Worm (Caenorhabditis elegans): ENCODE results near the gene lin-52.

lin-52 gene

DNA sequence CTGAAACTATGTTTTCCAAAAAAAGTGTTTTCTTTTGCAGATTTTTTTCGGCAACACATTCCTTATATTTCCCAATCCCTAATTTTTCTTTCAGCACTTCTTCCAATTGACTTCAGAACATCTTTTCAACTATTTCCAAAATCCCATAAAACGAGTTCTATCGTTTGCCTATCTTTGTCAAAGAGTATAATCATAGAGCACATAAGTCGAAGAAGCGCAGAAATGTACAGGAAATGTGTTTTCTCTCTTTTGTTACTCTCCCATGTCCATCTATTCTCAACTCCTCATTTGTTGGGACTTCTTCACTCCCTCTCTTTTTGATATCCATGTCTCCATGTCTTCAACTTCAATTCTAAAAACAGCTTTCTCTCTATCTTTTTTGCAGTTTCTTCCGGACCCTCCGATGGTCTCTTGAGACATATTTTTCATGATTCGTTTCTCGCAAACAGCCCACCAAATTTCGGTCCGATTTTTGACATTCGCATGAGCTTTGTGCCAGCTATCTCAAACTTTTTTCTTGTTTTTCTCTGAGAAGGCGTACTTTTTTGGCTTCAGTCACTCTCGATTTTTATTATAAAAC is 35.7 kb upstream of the lin-52 start, which contains the start of gene twk-48:
Gene twk-48, plus strand, starts transcription at position 530 of the 580 bp plus-strand sequence.
- TF ChIP-seq C34F6.9 (tag; optimal IDR thresholded peaks at IDR 0.05) (peak; percentile 2), ZK546.5 (tag; optimal IDR thresholded peaks at IDR 0.05) (no peak), sma-9 (GFP tag; optimal IDR thresholded peaks at IDR 0.05) (peak; percentile 7), sma-9 (tag; optimal IDR thresholded peaks at IDR 0.05) (no peak), crh-2 (tag; optimal IDR thresholded peaks at IDR 0.05) (no peak)

ce11 chrIII:9859133-9859775 is 34.7 kb upstream of the lin-52 start, which contains the start of gene gpdh-2:
Gene gpdh-2 (minus strand): TSS chrIII:9859183.
- no peak for TF ChIP-seq gmeb-1 (tag; optimal IDR thresholded peaks at IDR 0.05)
- no peak for TF ChIP-seq ceh-82 (tag; optimal IDR thresholded peaks at IDR 0.05)
- TF ChIP-seq lsy-2 (tag; optimal IDR thresholded peaks at IDR 0.05) = peak in 1 of 2 experiments; percentile 14
- peak; percentile 9 for TF ChIP-seq snpc-4 (tag; optimal IDR thresholded peaks at IDR 0.05)
- TF ChIP-seq nhr-129 (tag; optimal IDR thresholded peaks at IDR 0.05) = peak; percentile 27

DNA sequence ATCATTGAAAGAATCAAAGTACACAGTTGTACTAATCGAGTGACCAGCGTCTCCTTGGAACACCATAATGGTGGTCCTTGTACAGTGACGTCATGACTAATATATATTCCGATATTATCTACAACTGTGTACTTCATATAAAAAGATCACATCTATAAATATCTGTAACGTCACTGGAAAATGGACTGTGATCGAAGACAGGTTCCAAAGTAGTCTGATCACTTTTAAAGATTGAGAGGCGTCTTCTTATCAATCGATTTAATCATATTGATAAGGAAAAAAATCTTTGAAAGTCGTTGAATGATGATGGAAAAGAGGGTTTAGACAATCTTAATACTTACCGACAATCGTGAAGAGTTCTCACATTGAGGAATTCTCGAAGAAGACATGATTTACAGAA is 33.5 kb upstream of the lin-52 start:
- no peak for TF ChIP-seq C34F6.9 (tag; optimal IDR thresholded peaks at IDR 0.05)
- no peak for TF ChIP-seq snpc-4 (tag; optimal IDR thresholded peaks at IDR 0.05)
- no peak for TF ChIP-seq peb-1 (tag; optimal IDR thresholded peaks at IDR 0.05)
- no peak for TF ChIP-seq R02D3.7 (tag; optimal IDR thresholded peaks at IDR 0.05)
- TF ChIP-seq sma-3 (GFP tag; optimal IDR thresholded peaks at IDR 0.05) = no peak
- no peak for TF ChIP-seq ceh-82 (tag; optimal IDR thresholded peaks at IDR 0.05)
- TF ChIP-seq mbf-1 (tag; optimal IDR thresholded peaks at IDR 0.05) = no peak
- no peak for TF ChIP-seq unc-62 (GFP tag; optimal IDR thresholded peaks at IDR 0.05)
- TF ChIP-seq nhr-6 (tag; optimal IDR thresholded peaks at IDR 0.05) = no peak
- no peak for TF ChIP-seq dmd-4 (tag; optimal IDR thresholded peaks at IDR 0.05)
- TF ChIP-seq mdl-1 (tag; optimal IDR thresholded peaks at IDR 0.05) = no peak
- peak; percentile 1 for TF ChIP-seq fos-1 (tag; optimal IDR thresholded peaks at IDR 0.05)
- no peak for TF ChIP-seq nhr-11 (tag; optimal IDR thresholded peaks at IDR 0.05)
- peak; percentile 78 for TF ChIP-seq sma-9 (GFP tag; optimal IDR thresholded peaks at IDR 0.05)
- no peak for TF ChIP-seq sma-9 (tag; optimal IDR thresholded peaks at IDR 0.05)
- TF ChIP-seq nhr-237 (tag; optimal IDR thresholded peaks at IDR 0.05) = no peak
- TF ChIP-seq aly-2 (tag; optimal IDR thresholded peaks at IDR 0.05) = no peak
- TF ChIP-seq skn-1 (tag; optimal IDR thresholded peaks at IDR 0.05) = no peak
- no peak for TF ChIP-seq nhr-12 (tag; optimal IDR thresholded peaks at IDR 0.05)
- no peak for TF ChIP-seq lin-39 (tag; optimal IDR thresholded peaks at IDR 0.05)
- TF ChIP-seq nhr-77 (tag; optimal IDR thresholded peaks at IDR 0.05) = no peak
- TF ChIP-seq nhr-25 (tag; optimal IDR thresholded peaks at IDR 0.05) = peak; percentile 34
- TF ChIP-seq Y55F3AM.14 (GFP tag; optimal IDR thresholded peaks at IDR 0.05) = no peak

DNA sequence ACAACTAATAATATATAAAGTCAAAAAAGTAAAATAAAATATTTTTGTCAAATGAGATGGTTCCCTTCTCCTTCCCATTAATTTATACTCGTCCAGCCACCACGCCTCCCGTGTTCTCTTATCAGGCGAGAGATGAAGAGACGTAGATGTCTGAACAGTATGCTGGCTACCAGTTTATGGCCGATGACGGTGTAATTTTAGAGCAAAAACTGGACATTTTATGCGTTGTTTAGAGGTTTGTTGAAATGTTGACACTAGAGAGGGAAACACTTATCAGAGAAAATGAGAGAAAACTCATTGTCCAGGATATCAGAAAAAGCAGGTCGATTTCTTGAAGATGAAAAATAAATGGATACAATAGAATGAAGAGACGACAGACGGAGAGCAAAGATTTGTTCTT is 32.6 kb upstream of the lin-52 start:
- no peak for TF ChIP-seq lin-11 (tag; optimal IDR thresholded peaks at IDR 0.05)
- TF ChIP-seq snpc-4 (tag; optimal IDR thresholded peaks at IDR 0.05) = no peak
- no peak for TF ChIP-seq nhr-77 (tag; optimal IDR thresholded peaks at IDR 0.05)
- TF ChIP-seq lsy-2 (tag; optimal IDR thresholded peaks at IDR 0.05) = peak in 1 of 2 experiments; percentile 6
- no peak for TF ChIP-seq peb-1 (tag; optimal IDR thresholded peaks at IDR 0.05)
- TF ChIP-seq mdl-1 (tag; optimal IDR thresholded peaks at IDR 0.05) = no peak
- TF ChIP-seq ztf-1 (GFP tag; conservative IDR thresholded peaks at IDR 0.05) = no peak
- peak; percentile 56 for TF ChIP-seq fos-1 (tag; optimal IDR thresholded peaks at IDR 0.05)
- TF ChIP-seq zag-1 (tag; optimal IDR thresholded peaks at IDR 0.05) = no peak
- TF ChIP-seq crh-2 (tag; optimal IDR thresholded peaks at IDR 0.05) = peak; percentile 50
- TF ChIP-seq egl-27 (tag; optimal IDR thresholded peaks at IDR 0.05) = no peak

DNA sequence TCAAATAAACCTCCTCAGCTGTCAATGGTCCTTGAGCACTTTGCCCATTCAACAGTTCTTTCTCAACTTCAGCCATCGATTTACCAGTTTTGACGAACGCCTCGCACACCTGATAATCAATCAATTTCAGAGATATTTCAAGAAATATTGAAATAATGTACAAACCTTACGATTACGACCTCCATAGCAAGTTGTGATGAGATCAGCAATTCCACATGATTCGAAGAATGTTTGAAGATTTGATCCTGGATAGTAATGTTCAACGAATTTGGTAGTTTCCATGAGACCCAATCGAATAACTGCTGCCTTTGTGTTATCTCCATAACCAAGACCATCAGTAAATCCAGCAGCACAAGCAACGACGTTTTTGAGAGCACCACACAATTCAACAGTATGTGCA is 30.4 kb upstream of the lin-52 start:
- TF ChIP-seq crh-2 (tag; optimal IDR thresholded peaks at IDR 0.05) = no peak
- no peak for TF ChIP-seq nhr-12 (tag; optimal IDR thresholded peaks at IDR 0.05)
- TF ChIP-seq ceh-16 (tag; optimal IDR thresholded peaks at IDR 0.05) = no peak
- no peak for TF ChIP-seq fos-1 (tag; optimal IDR thresholded peaks at IDR 0.05)
- TF ChIP-seq R02D3.7 (tag; optimal IDR thresholded peaks at IDR 0.05) = no peak
- TF ChIP-seq peb-1 (tag; optimal IDR thresholded peaks at IDR 0.05) = no peak
- no peak for TF ChIP-seq lin-13 (GFP tag; optimal IDR thresholded peaks at IDR 0.05)
- TF ChIP-seq snpc-4 (tag; optimal IDR thresholded peaks at IDR 0.05) = no peak
- TF ChIP-seq dmd-4 (tag; optimal IDR thresholded peaks at IDR 0.05) = no peak
- no peak for TF ChIP-seq nhr-6 (tag; optimal IDR thresholded peaks at IDR 0.05)
- no peak for TF ChIP-seq sma-9 (GFP tag; optimal IDR thresholded peaks at IDR 0.05)
- TF ChIP-seq sma-9 (tag; optimal IDR thresholded peaks at IDR 0.05) = no peak
- TF ChIP-seq Y55F3AM.14 (GFP tag; optimal IDR thresholded peaks at IDR 0.05) = no peak
- TF ChIP-seq lin-39 (tag; optimal IDR thresholded peaks at IDR 0.05) = no peak
- TF ChIP-seq unc-62 (GFP tag; optimal IDR thresholded peaks at IDR 0.05) = no peak
- no peak for TF ChIP-seq unc-55 (GFP tag; optimal IDR thresholded peaks at IDR 0.05)
- no peak for TF ChIP-seq nhr-10 (tag; optimal IDR thresholded peaks at IDR 0.05)
- TF ChIP-seq ceh-82 (tag; optimal IDR thresholded peaks at IDR 0.05) = no peak
- TF ChIP-seq mdl-1 (tag; optimal IDR thresholded peaks at IDR 0.05) = no peak
- TF ChIP-seq ama-1 (optimal IDR thresholded peaks at IDR 0.05) = no peak
- TF ChIP-seq C34F6.9 (tag; optimal IDR thresholded peaks at IDR 0.05) = no peak
